Fruit fly (Drosophila melanogaster): Measurements from ENCODE around the gene Hsdl2.

DNA sequence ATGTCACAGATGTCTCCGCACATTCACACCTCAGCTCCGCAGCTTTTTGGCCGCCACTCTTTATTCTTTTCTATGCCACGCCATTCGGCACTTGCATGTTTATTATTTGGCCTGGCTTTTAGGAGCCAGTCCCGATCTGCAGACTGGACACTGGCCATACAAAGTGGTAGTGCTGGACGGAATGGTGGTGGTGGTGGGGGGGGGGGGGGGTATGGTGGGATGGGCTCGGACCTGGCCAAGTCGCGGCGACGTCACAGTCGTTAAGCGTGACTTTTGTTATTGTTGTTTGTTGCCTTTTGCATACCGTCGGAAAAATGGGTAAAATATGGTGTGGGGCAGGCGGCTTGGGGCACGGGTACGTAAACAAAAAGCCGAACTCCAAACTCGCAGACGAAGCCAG, 7.8 kb downstream of the Hsdl2 start:
- TF ChIP-seq achi (GFP tag; optimal IDR thresholded peaks at IDR 0.05) (no peak), CG7368 (GFP tag; optimal IDR thresholded peaks at IDR 0.05) (no peak), Ets21C (GFP tag; optimal IDR thresholded peaks at IDR 0.05) (no peak), eg (GFP tag; IDR thresholded peaks at IDR 0.05) (no peak), OdsH (GFP tag; optimal IDR thresholded peaks at IDR 0.05) (no peak), salr (GFP tag; optimal IDR thresholded peaks at IDR 0.05) (no peak), Eip78C (GFP tag) (no peak), CG6854 (GFP tag; optimal IDR thresholded peaks at IDR 0.05) (no peak), net (GFP tag; optimal IDR thresholded peaks at IDR 0.05) (no peak), CG8632 (GFP tag; optimal IDR thresholded peaks at IDR 0.05) (no peak), topi (GFP tag; optimal IDR thresholded peaks at IDR 0.05) (no peak), CG6808 (GFP tag; optimal IDR thresholded peaks at IDR 0.05) (no peak), esn (GFP tag; optimal IDR thresholded peaks at IDR 0.05) (no peak)
